Worm (Caenorhabditis elegans): Measurements from ENCODE around the gene fbxa-158.

ce11 chrII:1663516-1663915, 42.4 kb upstream of the fbxa-158 start, which contains the start of gene duxl-1:
- no peak for TF ChIP-seq him-1 (tag; optimal IDR thresholded peaks at IDR 0.05)
- no peak for TF ChIP-seq W03F9.2 (tag; optimal IDR thresholded peaks at IDR 0.05)
